Worm (Caenorhabditis elegans): ENCODE results near the gene T09F3.2.

The T09F3.2 gene

ce11 chrII:10382247-10382646 lies 8.7 kb upstream of the T09F3.2 start (continued):
- TF ChIP-seq mcd-1 (GFP tag; IDR thresholded peaks at IDR 0.05) (peak; percentile 51; the same call in 1 of the 2 replicates), ztf-28 (GFP tag; IDR thresholded peaks at IDR 0.05) (no peak), ZK185.1 (tag; optimal IDR thresholded peaks at IDR 0.05; ENCODE audit: poor library complexity, severe bottlenecking) (peak; percentile 11), madf-10 (tag; optimal IDR thresholded peaks at IDR 0.05) (no peak), nhr-120 (GFP tag; IDR thresholded peaks at IDR 0.05) (no peak), T07F8.4 (tag; optimal IDR thresholded peaks at IDR 0.05) (no peak), unc-130 (GFP tag; optimal IDR thresholded peaks at IDR 0.05) (no peak), nhr-27 (tag; optimal IDR thresholded peaks at IDR 0.05) (no peak), bed-2 (GFP tag; IDR thresholded peaks at IDR 0.05) (no peak), C17E4.6 (GFP tag; IDR thresholded peaks at IDR 0.05) (no peak), ceh-27 (GFP tag; optimal IDR thresholded peaks at IDR 0.05) (peak; percentile 18), athp-1 (tag; optimal IDR thresholded peaks at IDR 0.05) (no peak), B0019.2 (GFP tag; conservative IDR thresholded peaks at IDR 0.05) (no peak), snpc-1.1 (tag; optimal IDR thresholded peaks at IDR 0.05; ENCODE audit: insufficient read depth) (no peak), B0336.3 (GFP tag; IDR thresholded peaks at IDR 0.05) (no peak; the same call in 1 of the 2 replicates), gei-17 (GFP tag; optimal IDR thresholded peaks at IDR 0.05) (peak; percentile 8), lag-1 (GFP tag; IDR thresholded peaks at IDR 0.05) (no peak), hlh-26 (GFP tag; conservative IDR thresholded peaks at IDR 0.05) (no peak), unc-62 (GFP tag; optimal IDR thresholded peaks at IDR 0.05) (no peak), zim-3 (tag; optimal IDR thresholded peaks at IDR 0.05) (no peak), snpc-3.4 (tag; optimal IDR thresholded peaks at IDR 0.05) (no peak), hrde-1 (tag; optimal IDR thresholded peaks at IDR 0.05; ENCODE audit: borderline replicate concordance) (no peak), ztf-22 (GFP tag; optimal IDR thresholded peaks at IDR 0.05) (no peak), F22D6.2 (tag; optimal IDR thresholded peaks at IDR 0.05) (no peak), hsf-1 (GFP tag; IDR thresholded peaks at IDR 0.05) (0 out of 2 replicates have a peak, but pooled peaks have one; percentile 39), F33H1.4 (GFP tag; IDR thresholded peaks at IDR 0.05) (no peak), B0035.1 (tag; optimal IDR thresholded peaks at IDR 0.05) (no peak), ceh-100 (GFP tag; IDR thresholded peaks at IDR 0.05) (no peak), dox-1 (GFP tag; IDR thresholded peaks at IDR 0.05) (peak; percentile 73), Y53F4B.3 (GFP tag; IDR thresholded peaks at IDR 0.05) (no peak), rpc-1 (optimal IDR thresholded peaks at IDR 0.05) (no peak), rpc-1 (tag; optimal IDR thresholded peaks at IDR 0.05) (no peak), hlh-12 (tag; optimal IDR thresholded peaks at IDR 0.05) (no peak), ztf-25 (GFP tag; IDR thresholded peaks at IDR 0.05) (no peak), D2030.7 (GFP tag; IDR thresholded peaks at IDR 0.05) (no peak), F39B2.1 (GFP tag; IDR thresholded peaks at IDR 0.05) (no peak), F57C9.4 (tag; optimal IDR thresholded peaks at IDR 0.05) (no peak), ama-1 (optimal IDR thresholded peaks at IDR 0.05) (no peak), ama-1 (GFP tag; optimal IDR thresholded peaks at IDR 0.05) (no peak), mes-4 (tag; optimal IDR thresholded peaks at IDR 0.05) (no peak), lin-54 (GFP tag; optimal IDR thresholded peaks at IDR 0.05) (peak; percentile 20), bed-1 (GFP tag; IDR thresholded peaks at IDR 0.05) (no peak), cebp-1 (GFP tag; IDR thresholded peaks at IDR 0.05) (peak; percentile 31; the same call in 1 of the 2 replicates), cebp-1 (tag; optimal IDR thresholded peaks at IDR 0.05) (peak; percentile 67), K11D2.4 (GFP tag; IDR thresholded peaks at IDR 0.05) (peak; percentile 41; the same call in 1 of the 2 replicates), ceh-79 (tag; optimal IDR thresholded peaks at IDR 0.05) (no peak), tbx-9 (tag; optimal IDR thresholded peaks at IDR 0.05; ENCODE audit: borderline replicate concordance) (no peak), repo-1 (tag; optimal IDR thresholded peaks at IDR 0.05) (no peak), mxl-1 (tag; optimal IDR thresholded peaks at IDR 0.05) (no peak), F37B4.10 (GFP tag; IDR thresholded peaks at IDR 0.05) (no peak)

Data from whole organism, young adult.